Fruit fly (Drosophila melanogaster): Measurements from ENCODE around the gene Qsox3.

Qsox3 gene

DNA sequence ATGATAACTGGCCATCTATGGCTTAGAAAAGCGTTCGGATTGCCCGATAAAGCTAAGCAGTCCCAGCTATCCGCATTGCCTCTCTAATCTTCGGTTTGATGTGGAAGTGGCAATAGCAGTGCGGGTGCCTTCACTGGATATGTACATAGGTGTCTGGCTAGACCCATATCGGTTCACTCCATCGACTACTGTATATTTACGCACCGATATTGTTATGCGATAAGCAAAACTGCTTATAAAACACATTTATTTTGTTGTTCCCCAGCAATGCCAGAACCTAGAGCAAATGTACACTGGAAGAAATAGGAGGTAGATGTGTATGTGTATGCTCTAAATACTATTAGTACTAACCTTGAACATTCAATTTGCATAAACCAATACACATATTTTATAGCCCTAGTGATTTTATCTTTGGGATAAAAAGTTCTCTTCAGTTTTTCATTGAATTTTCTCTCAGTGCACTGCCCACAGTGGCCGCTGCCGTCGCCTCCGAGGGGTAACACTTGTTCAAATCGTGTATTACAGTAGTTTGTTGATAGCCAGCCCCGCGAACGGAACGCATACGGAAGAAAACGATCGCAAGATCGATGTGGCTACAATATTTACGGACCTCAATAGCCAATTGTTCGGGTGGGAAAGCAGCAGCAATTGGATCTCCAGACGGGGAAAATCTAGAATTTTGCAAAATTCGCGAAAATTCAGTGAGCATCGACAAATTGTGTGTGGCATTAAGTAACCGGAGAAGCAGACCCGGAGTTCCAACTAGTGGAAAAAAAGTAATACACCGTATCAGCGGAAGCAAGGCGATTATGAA is 41.3 kb upstream of the Qsox3 start, which contains the start of gene CG31431 (continued):
- peak; percentile 98 for TF ChIP-seq org-1 (GFP tag; optimal IDR thresholded peaks at IDR 0.05)
- peak; percentile 58 for TF ChIP-seq lbe (GFP tag; optimal IDR thresholded peaks at IDR 0.05)
- peak; percentile 58 for TF ChIP-seq CTCF (GFP tag; optimal IDR thresholded peaks at IDR 0.05)
- TF ChIP-seq CG1024 (GFP tag; IDR thresholded peaks at IDR 0.05) = peak; percentile 88
- peak; percentile 92 for TF ChIP-seq salm (tag; optimal IDR thresholded peaks at IDR 0.05)
- TF ChIP-seq CG17568 (GFP tag; optimal IDR thresholded peaks at IDR 0.05) = peak; percentile 92
- peak; percentile 85 for TF ChIP-seq Jarid2 (GFP tag; optimal IDR thresholded peaks at IDR 0.05)
- peak; percentile 98 for TF ChIP-seq PHDP (tag; optimal IDR thresholded peaks at IDR 0.05)
- TF ChIP-seq ems (GFP tag; optimal IDR thresholded peaks at IDR 0.05) = peak; percentile 97
- peak; percentile 97 for TF ChIP-seq CG34376 (GFP tag; optimal IDR thresholded peaks at IDR 0.05)
- TF ChIP-seq danr (GFP tag; IDR thresholded peaks at IDR 0.05) = peak; percentile 95
- TF ChIP-seq toy (GFP tag; IDR thresholded peaks at IDR 0.05) = peak; percentile 96
- TF ChIP-seq CG8765 (GFP tag; IDR thresholded peaks at IDR 0.05) = peak; percentile 94
- TF ChIP-seq CG32767 (GFP tag; IDR thresholded peaks at IDR 0.05) = peak; percentile 92
- peak; percentile 95 for TF ChIP-seq Atf3 (GFP tag; optimal IDR thresholded peaks at IDR 0.05)
- peak; percentile 89 for TF ChIP-seq kni (GFP tag; optimal IDR thresholded peaks at IDR 0.05)
- TF ChIP-seq Deaf1 (tag; optimal IDR thresholded peaks at IDR 0.05) = peak; percentile 88
- peak; percentile 98 for TF ChIP-seq CG7372 (GFP tag; IDR thresholded peaks at IDR 0.05)
- peak; percentile 96 for TF ChIP-seq CG4404 (GFP tag; IDR thresholded peaks at IDR 0.05)
- TF ChIP-seq inv (GFP tag; IDR thresholded peaks at IDR 0.05; ENCODE audit: partially characterized antibody) = no peak
- peak; percentile 90 for TF ChIP-seq ewg (GFP tag; optimal IDR thresholded peaks at IDR 0.05)
- TF ChIP-seq Hr51 (GFP tag; optimal IDR thresholded peaks at IDR 0.05) = peak; percentile 95 to 96
- peak; percentile 97 for TF ChIP-seq emc (GFP tag; optimal IDR thresholded peaks at IDR 0.05)
- TF ChIP-seq CG8944 (GFP tag; optimal IDR thresholded peaks at IDR 0.05) = peak; percentile 98
- TF ChIP-seq seq (GFP tag; IDR thresholded peaks at IDR 0.05) = peak; percentile 94
- peak; percentile 98 for TF ChIP-seq CG34422 (GFP tag; IDR thresholded peaks at IDR 0.05)
- TF ChIP-seq CG17361 (GFP tag; IDR thresholded peaks at IDR 0.05) = peak; percentile 97
- TF ChIP-seq croc (GFP tag; conservative IDR thresholded peaks at IDR 0.05) = peak; percentile 94
- TF ChIP-seq CG3726 (GFP tag; IDR thresholded peaks at IDR 0.05) = peak; percentile 96
- TF ChIP-seq Dp (GFP tag; optimal IDR thresholded peaks at IDR 0.05) = peak; percentile 13
- TF ChIP-seq ase (GFP tag; IDR thresholded peaks at IDR 0.05) = peak; percentile 96
- TF ChIP-seq CG8359 (GFP tag; optimal IDR thresholded peaks at IDR 0.05; ENCODE audit: borderline replicate concordance) = peak; percentile 90
- no peak for TF ChIP-seq Hr39 (optimal IDR thresholded peaks at IDR 0.05)
- TF ChIP-seq so (GFP tag; IDR thresholded peaks at IDR 0.05) = peak; percentile 97
- TF ChIP-seq sima (GFP tag; optimal IDR thresholded peaks at IDR 0.05) = peak; percentile 94
- TF ChIP-seq zen2 (GFP tag; IDR thresholded peaks at IDR 0.05; ENCODE audit: partially characterized antibody) = no peak
- peak; percentile 97 for TF ChIP-seq Fer2 (tag; optimal IDR thresholded peaks at IDR 0.05)
- TF ChIP-seq Doc2 (GFP tag; IDR thresholded peaks at IDR 0.05) = peak; percentile 90
- TF ChIP-seq CG7271 (tag; optimal IDR thresholded peaks at IDR 0.05) = peak; percentile 88
- peak; percentile 96 for TF ChIP-seq sisA (GFP tag; IDR thresholded peaks at IDR 0.05)
- no peak for TF ChIP-seq HLH4C (GFP tag; IDR thresholded peaks at IDR 0.05; ENCODE audit: partially characterized antibody)
- peak; percentile 93 for TF ChIP-seq Ssrp (tag; optimal IDR thresholded peaks at IDR 0.05)
- TF ChIP-seq CG12769 (tag; optimal IDR thresholded peaks at IDR 0.05) = peak; percentile 99
- TF ChIP-seq Nf-YA (GFP tag; IDR thresholded peaks at IDR 0.05) = peak; percentile 95
- peak; percentile 97 for TF ChIP-seq CG11085 (GFP tag; IDR thresholded peaks at IDR 0.05)
- peak; percentile 98 for TF ChIP-seq CG2678 (tag; optimal IDR thresholded peaks at IDR 0.05)
- TF ChIP-seq sens (GFP tag) = peak; percentile 99
- TF ChIP-seq HHEX (GFP tag; optimal IDR thresholded peaks at IDR 0.05) = peak; percentile 98
- peak; percentile 89 for TF ChIP-seq ssp (GFP tag; IDR thresholded peaks at IDR 0.05)
- TF ChIP-seq CG9876 (GFP tag; optimal IDR thresholded peaks at IDR 0.05) = peak; percentile 94
